Fruit fly (Drosophila melanogaster) whole organism, embryonic: ENCODE results near the gene janB.

Source experiments
- Abd-B ChIP-seq: fragments of 200-800 bp; sonication (Bioruptor generic); optimal IDR thresholded peaks from 2 replicates; lab custom pipeline; 2018; ENCODE audit warnings: missing biosample characterization, mild to moderate bottlenecking, missing genetic modification characterization, moderate library complexity
- Bgb ChIP-seq: fragments of 200-800 bp; sonication (Bioruptor generic); IDR thresholded peaks from 2 replicates; pipeline ENCODE4 v1.3.6; 2022; ENCODE audit warnings: missing biosample characterization, missing genetic modification characterization; ENCODE audit not compliant: partially characterized antibody
- CG10209 ChIP-seq: fragments of 200-800 bp; sonication (Bioruptor generic); optimal IDR thresholded peaks from 3 replicates; lab custom pipeline; 2017; ENCODE audit warnings: missing biosample characterization, mild to moderate bottlenecking, missing genetic modification characterization, missing genetic modification reagents
- CG10462 ChIP-seq: fragments of 200-800 bp; sonication (Bioruptor generic); optimal IDR thresholded peaks from 2 replicates; lab custom pipeline; 2016; ENCODE audit warnings: missing biosample characterization, missing genetic modification characterization
- CG12236 ChIP-seq: fragments of 200-800 bp; sonication (Bioruptor generic); optimal IDR thresholded peaks from 2 replicates; lab custom pipeline; 2016; ENCODE audit warnings: missing biosample characterization, missing genetic modification characterization
- CG13296 ChIP-seq: fragments of 200-800 bp; sonication (Bioruptor generic); optimal IDR thresholded peaks from 3 replicates; lab custom pipeline; 2018; ENCODE audit warnings: missing biosample characterization, mild to moderate bottlenecking, missing genetic modification characterization
- CG15514 ChIP-seq: fragments of 200-800 bp; sonication (Bioruptor generic); optimal IDR thresholded peaks from 3 replicates; lab custom pipeline; 2017; ENCODE audit warnings: missing biosample characterization, missing genetic modification characterization, mild to moderate bottlenecking, moderate library complexity, missing genetic modification reagents
- CG15601 ChIP-seq: fragments of 200-800 bp; sonication (Bioruptor generic); optimal IDR thresholded peaks from 3 replicates; lab custom pipeline; 2019; ENCODE audit warnings: missing biosample characterization, mild to moderate bottlenecking, missing genetic modification characterization, moderate library complexity
- CG30431 ChIP-seq: fragments of 200-800 bp; sonication (Bioruptor generic); optimal IDR thresholded peaks from 2 replicates; lab custom pipeline; 2017; ENCODE audit warnings: missing biosample characterization, missing genetic modification characterization
- CG33213 ChIP-seq: fragments of 200-800 bp; sonication (Bioruptor generic); optimal IDR thresholded peaks from 3 replicates; lab custom pipeline; 2016; ENCODE audit warnings: missing biosample characterization, missing genetic modification characterization
- CG4328 ChIP-seq: fragments of 200-800 bp; sonication (Bioruptor generic); optimal IDR thresholded peaks from 3 replicates; lab custom pipeline; 2017; ENCODE audit warnings: missing biosample characterization, missing genetic modification reagents, missing genetic modification characterization
- CG4730 ChIP-seq: fragments of 200-800 bp; sonication (Bioruptor generic); IDR thresholded peaks from 2 replicates; pipeline ENCODE4 v1.3.6; 2022; ENCODE audit warnings: missing biosample characterization, missing genetic modification characterization
- CG7372 ChIP-seq: fragments of 200-800 bp; sonication (Bioruptor generic); IDR thresholded peaks from 2 replicates; pipeline ENCODE4 v1.3.6; 2022; ENCODE audit warnings: missing biosample characterization, missing genetic modification characterization
- Ets65A ChIP-seq: fragments of 200-800 bp; sonication (Bioruptor generic); peaks from one replicate; lab custom pipeline; 2016; ENCODE audit warnings: missing biosample characterization, missing genetic modification characterization
- Ets97D ChIP-seq: fragments of 200-800 bp; sonication (Bioruptor generic); optimal IDR thresholded peaks from 3 replicates; lab custom pipeline; 2016; ENCODE audit warnings: missing biosample characterization, missing genetic modification characterization
- HLH3B ChIP-seq: fragments of 200-800 bp; sonication (Bioruptor generic); IDR thresholded peaks from 2 replicates; pipeline ENCODE4 v1.3.6; 2022; ENCODE audit warnings: missing biosample characterization, missing genetic modification characterization
- Hsf ChIP-seq: fragments of 200-800 bp; sonication (Bioruptor generic); optimal IDR thresholded peaks from 3 replicates; lab custom pipeline; 2016; ENCODE audit warnings: missing biosample characterization, missing genetic modification characterization
- Jarid2 ChIP-seq: fragments of 200-800 bp; sonication (Bioruptor generic); optimal IDR thresholded peaks from 3 replicates; lab custom pipeline; 2017; ENCODE audit warnings: mild to moderate bottlenecking, missing biosample characterization, missing genetic modification reagents, missing genetic modification characterization
- Lim3 ChIP-seq: fragments of 200-800 bp; sonication (Bioruptor generic); IDR thresholded peaks from 2 replicates; pipeline ENCODE4 v1.3.6; 2022; ENCODE audit warnings: missing biosample characterization, missing genetic modification characterization
- Nf-YB ChIP-seq: fragments of 200-800 bp; sonication (Bioruptor generic); optimal IDR thresholded peaks from 3 replicates; lab custom pipeline; 2019; ENCODE audit warnings: missing biosample characterization, mild to moderate bottlenecking, missing genetic modification characterization, moderate library complexity
- Nf-YC ChIP-seq: fragments of 200-800 bp; optimal IDR thresholded peaks from 3 replicates; lab custom pipeline; 2019; ENCODE audit warnings: missing biosample characterization, mild to moderate bottlenecking, missing genetic modification characterization, moderate library complexity
- Sry-δ ChIP-seq: fragments of 200-800 bp; sonication (Bioruptor generic); optimal IDR thresholded peaks from 2 replicates; lab custom pipeline; 2016; ENCODE audit warnings: missing biosample characterization, missing genetic modification characterization
- bab2 ChIP-seq: fragments of 200-800 bp; sonication (Bioruptor generic); optimal IDR thresholded peaks from 2 replicates; lab custom pipeline; 2016; ENCODE audit warnings: missing biosample characterization, missing genetic modification characterization
- btn ChIP-seq: fragments of 200-800 bp; sonication (Bioruptor generic); optimal IDR thresholded peaks from 2 replicates; lab custom pipeline; 2016; ENCODE audit warnings: missing biosample characterization, missing genetic modification characterization
- cato ChIP-seq: fragments of 200-800 bp; sonication (Bioruptor generic); optimal IDR thresholded peaks from 2 replicates; lab custom pipeline; 2016; ENCODE audit warnings: missing biosample characterization, missing genetic modification characterization, borderline replicate concordance
- corto ChIP-seq: fragments of 200-800 bp; sonication (Bioruptor generic); optimal IDR thresholded peaks from 2 replicates; lab custom pipeline; 2016; ENCODE audit warnings: missing biosample characterization, mild to moderate bottlenecking, missing genetic modification characterization, moderate library complexity
- fd64A ChIP-seq: fragments of 200-800 bp; sonication (Bioruptor generic); optimal IDR thresholded peaks from 3 replicates; lab custom pipeline; 2018; ENCODE audit warnings: missing biosample characterization, mild to moderate bottlenecking, missing genetic modification characterization
- fu2 ChIP-seq: fragments of 200-800 bp; sonication (Bioruptor generic); optimal IDR thresholded peaks from 2 replicates; lab custom pipeline; 2016; ENCODE audit warnings: missing biosample characterization, missing genetic modification characterization
- gcm ChIP-seq: fragments of 200-800 bp; sonication (Bioruptor generic); optimal IDR thresholded peaks from 2 replicates; lab custom pipeline; 2019; ENCODE audit warnings: missing biosample characterization, mild to moderate bottlenecking, missing genetic modification characterization, moderate library complexity
- gsb ChIP-seq: fragments of 200-800 bp; sonication (Bioruptor generic); IDR thresholded peaks from 2 replicates; pipeline ENCODE4 v1.3.6; 2022; ENCODE audit warnings: missing biosample characterization, missing genetic modification characterization
- hkb ChIP-seq, 2 experiments: fragments of 200-800 bp in 1 of 2; fragments of >200 bp in 1 of 2; sonication (Bioruptor generic) in 1 of 2; IDR thresholded peaks in 1 of 2; optimal IDR thresholded peaks in 1 of 2; 2 replicates each; pipeline versions ENCODE4 v1.3.6 to Lab custom; 2017 to 2022; ENCODE audit warnings: missing biosample characterization in 1 of 2, missing genetic modification characterization in 1 of 2
- nerfin-2 ChIP-seq: fragments of 200-800 bp; sonication (Bioruptor generic); IDR thresholded peaks from 2 replicates; pipeline ENCODE4 v1.3.6; 2022; ENCODE audit warnings: missing biosample characterization, missing genetic modification characterization; ENCODE audit not compliant: partially characterized antibody
- org-1 ChIP-seq: fragments of 200-800 bp; sonication (Bioruptor generic); optimal IDR thresholded peaks from 2 replicates; lab custom pipeline; 2017; ENCODE audit warnings: missing biosample characterization, missing genetic modification characterization
- otp ChIP-seq: fragments of 200-800 bp; sonication (Bioruptor generic); IDR thresholded peaks from 3 replicates; pipeline ENCODE4, ENCODE4 v1.3.6; 2022; ENCODE audit warnings: missing biosample characterization, missing genetic modification characterization
- pros ChIP-seq: fragments of 200-800 bp; sonication (Bioruptor generic); optimal IDR thresholded peaks from 3 replicates; lab custom pipeline; 2019; ENCODE audit warnings: missing biosample characterization, mild to moderate bottlenecking, missing genetic modification characterization, moderate library complexity
- salm ChIP-seq: fragments of 200-800 bp; sonication (Bioruptor generic); optimal IDR thresholded peaks from 2 replicates; lab custom pipeline; 2018; ENCODE audit warnings: missing biosample characterization, mild to moderate bottlenecking, missing genetic modification characterization
- sd ChIP-seq: fragments of 200-800 bp; sonication (Bioruptor generic); optimal IDR thresholded peaks from 3 replicates; lab custom pipeline; 2018; ENCODE audit warnings: missing biosample characterization, mild to moderate bottlenecking, missing genetic modification characterization, moderate library complexity
- seq ChIP-seq: fragments of 200-800 bp; sonication (Bioruptor generic); IDR thresholded peaks from 2 replicates; pipeline ENCODE4 v1.3.6; 2022; ENCODE audit warnings: missing biosample characterization, missing genetic modification characterization
- toy ChIP-seq: fragments of 200-800 bp; sonication (Bioruptor generic); IDR thresholded peaks from 2 replicates; pipeline ENCODE4 v1.3.6; 2022; ENCODE audit warnings: missing biosample characterization, missing genetic modification characterization
- unc-4 ChIP-seq: fragments of 200-800 bp; sonication (Bioruptor generic); IDR thresholded peaks from 2 replicates; pipeline ENCODE4 v1.3.6; 2022; ENCODE audit warnings: missing biosample characterization, missing genetic modification characterization; ENCODE audit not compliant: partially characterized antibody
- vvl ChIP-seq: fragments of 200-800 bp; sonication (Bioruptor generic); IDR thresholded peaks from 2 replicates; pipeline ENCODE4 v1.3.6; 2022; ENCODE audit warnings: missing biosample characterization, missing genetic modification characterization

The janB gene

dm6 chr3R:30036609-30037008 is 1.9 kb downstream of the janB start, which contains the start of gene ZIPIC (continued):
- TF ChIP-seq toy (no peak), nerfin-2 (GFP tag; lab: Robert Waterston, UW) (peak; percentile 48; the same call in 1 of the 2 replicates), fu2 (GFP tag; lab: Kevin White, UChicago) (no peak), Lim3 (GFP tag; lab: Robert Waterston, UW) (no peak), CG15514 (GFP tag; lab: Kevin White, UChicago) (peak; percentile 99), CG7372 (no peak), corto (GFP tag; lab: Kevin White, UChicago) (no peak), Ets65A (no peak), gsb (GFP tag; lab: Robert Waterston, UW) (no peak), unc-4 (GFP tag; lab: Robert Waterston, UW) (peak; percentile 58), Abd-B (GFP tag; lab: Kevin White, UChicago) (no peak), CG30431 (GFP tag; lab: Kevin White, UChicago) (no peak), CG10462 (no peak), sd (tag; lab: Kevin White, UChicago) (no peak), otp (GFP tag; lab: Robert Waterston, UW) (no peak), bab2 (no peak), fd64A (GFP tag; lab: Kevin White, UChicago) (no peak), CG10209 (GFP tag; lab: Kevin White, UChicago) (no peak), HLH3B (GFP tag; lab: Robert Waterston, UW) (no peak), btn (GFP tag; lab: Kevin White, UChicago) (no peak), CG4328 (GFP tag; lab: Kevin White, UChicago) (no peak), Sry-δ (GFP tag; lab: Kevin White, UChicago) (peak; percentile 61)
- TF ChIP-seq, all 482 proteins: peak for 44

- peak; percentile 92 for TF ChIP-seq gcm
- no peak for TF ChIP-seq Jarid2 (GFP tag; lab: Kevin White, UChicago)
- no peak for TF ChIP-seq Ets97D (GFP tag; lab: Kevin White, UChicago)
Measured at dm6 chr3R:30032281-30032680, 6.2 kb downstream of the janB start.

- TF ChIP-seq Nf-YB (GFP tag; lab: Kevin White, UChicago) (peak; percentile 96), Nf-YC (tag; lab: Kevin White, UChicago) (peak; percentile 96), Bgb (GFP tag; lab: Robert Waterston, UW) (0 out of 2 replicates have a peak, but pooled peaks have one; percentile 25), pros (GFP tag; lab: Kevin White, UChicago) (peak; percentile 77), CG33213 (GFP tag; lab: Kevin White, UChicago) (no peak), seq (GFP tag; lab: Robert Waterston, UW) (peak; percentile 59; the same call in 1 of the 2 replicates), CG13296 (GFP tag; lab: Kevin White, UChicago) (no peak)
Measured at dm6 chr3R:30030061-30030460, 8.5 kb downstream of the janB start.

dm6 chr3R:30023445-30023844 is 15.1 kb downstream of the janB start:
- TF ChIP-seq CG15601 (tag; lab: Kevin White, UChicago) (peak; percentile 97), hkb (optimal IDR thresholded peaks at IDR 0.05; lab: Kevin White, UChicago) (no peak), hkb (GFP tag; IDR thresholded peaks at IDR 0.05; lab: Robert Waterston, UW) (no peak), org-1 (GFP tag; lab: Kevin White, UChicago) (no peak), CG4730 (GFP tag; lab: Robert Waterston, UW) (no peak), vvl (GFP tag; lab: Robert Waterston, UW) (0 out of 2 replicates have a peak, but pooled peaks have one; percentile 8), CG12236 (GFP tag; lab: Kevin White, UChicago) (no peak), Hsf (GFP tag; lab: Kevin White, UChicago) (no peak), cato (GFP tag; lab: Kevin White, UChicago) (no peak), salm (no peak)
